Worm (Caenorhabditis elegans): ENCODE measurements around the gene T03D8.6.

T03D8.6 gene

ce11 chrV:20845524-20846208, 25.5 kb upstream of the T03D8.6 start, which contains the start of the genes F31D4.2 and fkb-6 (continued):
- peak; percentile 20 for TF ChIP-seq ceh-8 (GFP tag; optimal IDR thresholded peaks at IDR 0.05)
- no peak for TF ChIP-seq unc-98 (GFP tag; IDR thresholded peaks at IDR 0.05)
- peak; percentile 75 for TF ChIP-seq irx-1 (tag; optimal IDR thresholded peaks at IDR 0.05)
- peak; percentile 49 for TF ChIP-seq egl-13 (tag; optimal IDR thresholded peaks at IDR 0.05)
- peak; percentile 74 for TF ChIP-seq rnt-1 (tag; optimal IDR thresholded peaks at IDR 0.05)
- TF ChIP-seq elt-3 (tag; optimal IDR thresholded peaks at IDR 0.05): peak in 2 of 6 experiments; percentile 34 to 35
- TF ChIP-seq mab-9 (GFP tag; IDR thresholded peaks at IDR 0.05): peak; percentile 57; the same call in 1 of the 2 replicates
- TF ChIP-seq efl-3 (GFP tag; optimal IDR thresholded peaks at IDR 0.05): no peak
- no peak for TF ChIP-seq alr-1 (tag; optimal IDR thresholded peaks at IDR 0.05; ENCODE audit: borderline replicate concordance)
- TF ChIP-seq pag-3 (tag; optimal IDR thresholded peaks at IDR 0.05; ENCODE audit: borderline replicate concordance, insufficient read depth): no peak
- TF ChIP-seq pqm-1 (tag; optimal IDR thresholded peaks at IDR 0.05): no peak
- peak; percentile 78 for TF ChIP-seq tbx-2 (tag; optimal IDR thresholded peaks at IDR 0.05)
- TF ChIP-seq lin-39 (tag; optimal IDR thresholded peaks at IDR 0.05): peak; percentile 7
- TF ChIP-seq hpl-2 (GFP tag; optimal IDR thresholded peaks at IDR 0.05): no peak
- peak; percentile 94 for TF ChIP-seq snu-23 (GFP tag; optimal IDR thresholded peaks at IDR 0.05)
- TF ChIP-seq nhr-47 (tag; optimal IDR thresholded peaks at IDR 0.05): peak; percentile 88
- TF ChIP-seq ama-1 (optimal IDR thresholded peaks at IDR 0.05): no peak
- no peak for TF ChIP-seq ceh-63 (GFP tag; optimal IDR thresholded peaks at IDR 0.05)
- TF ChIP-seq mef-2 (tag; optimal IDR thresholded peaks at IDR 0.05): no peak
- TF ChIP-seq lin-14 (GFP tag; optimal IDR thresholded peaks at IDR 0.05): no peak
- TF ChIP-seq Y116A8C.19 (tag; optimal IDR thresholded peaks at IDR 0.05; ENCODE audit: borderline replicate concordance): no peak
- no peak for TF ChIP-seq sup-37 (GFP tag; optimal IDR thresholded peaks at IDR 0.05)
- TF ChIP-seq ceh-90 (tag; optimal IDR thresholded peaks at IDR 0.05): peak; percentile 19
- TF ChIP-seq lin-35 (GFP tag; optimal IDR thresholded peaks at IDR 0.05): peak; percentile 74 to 85
- TF ChIP-seq aha-1 (tag; optimal IDR thresholded peaks at IDR 0.05): peak; percentile 35
- TF ChIP-seq pax-3 (tag; optimal IDR thresholded peaks at IDR 0.05): peak; percentile 66
- no peak for TF ChIP-seq unc-62 (GFP tag; optimal IDR thresholded peaks at IDR 0.05)
- peak; percentile 25 for TF ChIP-seq vab-15 (tag; optimal IDR thresholded peaks at IDR 0.05)
- no peak for TF ChIP-seq nhr-28 (tag; optimal IDR thresholded peaks at IDR 0.05)
- no peak for TF ChIP-seq nhr-84 (tag; optimal IDR thresholded peaks at IDR 0.05)
- TF ChIP-seq isw-1 (GFP tag; IDR thresholded peaks at IDR 0.05): peak; percentile 73
- no peak for TF ChIP-seq zag-1 (tag; optimal IDR thresholded peaks at IDR 0.05)
- no peak for TF ChIP-seq hlh-4 (tag; optimal IDR thresholded peaks at IDR 0.05)
- no peak for TF ChIP-seq C34B4.2 (tag; optimal IDR thresholded peaks at IDR 0.05)
- TF ChIP-seq nhr-76 (tag; optimal IDR thresholded peaks at IDR 0.05): no peak
- TF ChIP-seq F16B12.6 (tag; optimal IDR thresholded peaks at IDR 0.05): peak; percentile 98
- no peak for TF ChIP-seq sox-4 (tag; optimal IDR thresholded peaks at IDR 0.05)

DNA sequence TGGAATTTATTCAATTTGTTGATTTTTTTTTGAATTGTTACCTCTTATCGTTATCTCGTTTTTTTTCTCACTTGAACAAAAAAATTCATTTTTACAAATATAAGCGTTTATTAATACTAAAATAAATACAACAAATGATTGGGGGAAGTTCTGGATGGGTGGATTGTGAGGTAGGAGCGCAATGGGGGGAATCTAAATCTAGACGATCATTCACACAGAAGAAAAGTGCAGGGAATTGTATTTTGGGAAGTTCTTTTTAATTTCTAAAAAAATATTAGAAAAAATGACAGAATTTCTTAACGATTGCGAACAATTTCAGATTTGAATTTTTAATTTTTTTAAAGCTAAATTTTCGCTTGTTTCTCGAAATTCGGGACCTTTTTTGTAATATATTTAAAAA, 21.4 kb upstream of the T03D8.6 start:
- no peak for TF ChIP-seq lsy-2 (tag; optimal IDR thresholded peaks at IDR 0.05)
- no peak for TF ChIP-seq nhr-76 (tag; optimal IDR thresholded peaks at IDR 0.05)
- TF ChIP-seq C34B4.2 (tag; optimal IDR thresholded peaks at IDR 0.05): no peak
- TF ChIP-seq zag-1 (tag; optimal IDR thresholded peaks at IDR 0.05): no peak
- no peak for TF ChIP-seq ztf-11 (tag; optimal IDR thresholded peaks at IDR 0.05)
- TF ChIP-seq ceh-88 (GFP tag; IDR thresholded peaks at IDR 0.05): no peak
- no peak for TF ChIP-seq unc-30 (tag; optimal IDR thresholded peaks at IDR 0.05)
- no peak for TF ChIP-seq nhr-90 (tag; optimal IDR thresholded peaks at IDR 0.05; ENCODE audit: poor library complexity)
- no peak for TF ChIP-seq nhr-12 (tag; optimal IDR thresholded peaks at IDR 0.05)
- no peak for TF ChIP-seq nhr-11 (tag; optimal IDR thresholded peaks at IDR 0.05)
- TF ChIP-seq hlh-4 (tag; optimal IDR thresholded peaks at IDR 0.05): no peak
- TF ChIP-seq nhr-47 (tag; optimal IDR thresholded peaks at IDR 0.05): no peak
- no peak for TF ChIP-seq fkh-10 (GFP tag; optimal IDR thresholded peaks at IDR 0.05)
- TF ChIP-seq fos-1 (tag; optimal IDR thresholded peaks at IDR 0.05): no peak
- TF ChIP-seq nhr-19 (GFP tag; conservative IDR thresholded peaks at IDR 0.05): no peak
- no peak for TF ChIP-seq alr-1 (tag; optimal IDR thresholded peaks at IDR 0.05; ENCODE audit: borderline replicate concordance)
- TF ChIP-seq irx-1 (tag; optimal IDR thresholded peaks at IDR 0.05): no peak
- no peak for TF ChIP-seq nhr-20 (tag; optimal IDR thresholded peaks at IDR 0.05)
- TF ChIP-seq F16B12.6 (tag; optimal IDR thresholded peaks at IDR 0.05): no peak
